Worm (Caenorhabditis elegans) whole organism, L4 larva: Measurements from ENCODE around the gene eat-6.

Experiments
- F44E2.7 ChIP-seq: fragments of 200-800 bp; sonication (Bioruptor generic); IDR thresholded peaks from 2 replicates; pipeline ENCODE4 v2.1.2; 2022; ENCODE audit warnings: missing genetic modification characterization, missing compliant biosample characterization
- T20F7.1 ChIP-seq: fragments of 200-800 bp; sonication (Bioruptor generic); optimal IDR thresholded peaks from 2 replicates; lab custom pipeline; 2018; ENCODE audit warnings: mild to moderate bottlenecking, missing genetic modification characterization, missing compliant biosample characterization
- Y105C5A.15 ChIP-seq: fragments of 200-800 bp; sonication (Bioruptor generic); IDR thresholded peaks from 2 replicates; pipeline ENCODE4 v1.3.6; 2022; ENCODE audit warnings: missing genetic modification characterization, missing compliant biosample characterization
- Y48G9A.11 ChIP-seq: fragments of 200-800 bp; sonication (Bioruptor generic); IDR thresholded peaks from 2 replicates; pipeline ENCODE4 v1.3.6; 2022; ENCODE audit warnings: missing genetic modification reagents, missing genetic modification characterization, missing compliant biosample characterization
- Y75B8A.6 ChIP-seq: fragments of 200-800 bp; sonication (Bioruptor generic); IDR thresholded peaks from 2 replicates; pipeline ENCODE4 v1.3.6; 2022; ENCODE audit warnings: missing genetic modification reagents, missing genetic modification characterization, missing compliant biosample characterization
- ZK337.2 ChIP-seq: fragments of 200-800 bp; sonication (Bioruptor generic); IDR thresholded peaks from 2 replicates; pipeline ENCODE4 v1.3.6; 2022; ENCODE audit warnings: missing genetic modification reagents, missing genetic modification characterization, missing compliant biosample characterization
- ZK546.5 ChIP-seq, 2 experiments: sonication (generic microtip); optimal IDR thresholded peaks; 2 replicates each; lab custom pipeline; 2017; ENCODE audit warnings: missing biosample characterization in 2 of 2, missing genetic modification characterization in 2 of 2
- ama-1 ChIP-seq: fragments of 150-350 bp; optimal IDR thresholded peaks from 2 replicates; lab custom pipeline; 2014; ENCODE audit warnings: inconsistent platforms, mixed read lengths
- arid-1 ChIP-seq: fragments of 200-800 bp; sonication (Bioruptor generic); conservative IDR thresholded peaks from 2 replicates; pipeline ENCODE4 v1.3.6; 2022; ENCODE audit warnings: missing genetic modification reagents, missing genetic modification characterization, missing compliant biosample characterization
- attf-4 ChIP-seq: sonication (generic microtip); optimal IDR thresholded peaks from 3 replicates; lab custom pipeline; 2017; ENCODE audit warnings: missing biosample characterization, missing genetic modification characterization
- ceh-20 ChIP-seq: fragments of 200-800 bp; sonication (Bioruptor generic); IDR thresholded peaks from 2 replicates; pipeline ENCODE4 v1.3.6; 2022; ENCODE audit warnings: missing genetic modification reagents, missing genetic modification characterization, missing compliant biosample characterization
- ceh-28 ChIP-seq: fragments of 150-350 bp; optimal IDR thresholded peaks from 2 replicates; lab custom pipeline; 2014; ENCODE audit warnings: missing biosample characterization, missing genetic modification reagents, missing genetic modification characterization
- ceh-32 ChIP-seq: sonication (generic microtip); optimal IDR thresholded peaks from 2 replicates; lab custom pipeline; 2016; ENCODE audit warnings: mild to moderate bottlenecking, missing genetic modification characterization, missing compliant biosample characterization; ENCODE audit not compliant: poor library complexity
- ceh-44 ChIP-seq: fragments of 200-800 bp; sonication (Bioruptor generic); IDR thresholded peaks from 2 replicates; pipeline ENCODE4 v1.3.6; 2022; ENCODE audit warnings: missing genetic modification reagents, missing genetic modification characterization, missing compliant biosample characterization
- ceh-62 ChIP-seq: sonication (generic microtip); optimal IDR thresholded peaks from 2 replicates; lab custom pipeline; 2017; ENCODE audit warnings: missing biosample characterization, missing genetic modification characterization
- ceh-82 ChIP-seq: sonication (generic microtip); optimal IDR thresholded peaks from 2 replicates; lab custom pipeline; 2017; ENCODE audit warnings: missing biosample characterization, missing genetic modification characterization
- ces-1 ChIP-seq: fragments of 150-350 bp; sonication (generic microtip); optimal IDR thresholded peaks from 4 replicates; lab custom pipeline; 2014; ENCODE audit warnings: missing biosample characterization, missing genetic modification reagents, missing genetic modification characterization
- dmd-9 ChIP-seq: fragments of 200-800 bp; sonication (Bioruptor generic); IDR thresholded peaks from 2 replicates; pipeline ENCODE4 v1.3.6; 2022; ENCODE audit warnings: missing genetic modification reagents, missing genetic modification characterization, missing compliant biosample characterization
- dpl-1 ChIP-seq: fragments of 150-350 bp; optimal IDR thresholded peaks from 2 replicates; lab custom pipeline; 2014; ENCODE audit warnings: missing biosample characterization, missing genetic modification reagents, missing genetic modification characterization
- duxl-1 ChIP-seq: sonication (generic microtip); optimal IDR thresholded peaks from 2 replicates; lab custom pipeline; 2016; ENCODE audit warnings: mild to moderate bottlenecking, missing genetic modification characterization, moderate library complexity, missing compliant biosample characterization; ENCODE audit not compliant: poor library complexity
- dve-1 ChIP-seq: sonication (generic microtip); optimal IDR thresholded peaks from 2 replicates; lab custom pipeline; 2017; ENCODE audit warnings: antibody characterized with exemption, mild to moderate bottlenecking, missing genetic modification characterization, missing compliant biosample characterization; ENCODE audit not compliant: insufficient read depth
- egl-43 ChIP-seq: fragments of 200-800 bp; sonication (Bioruptor generic); IDR thresholded peaks from 2 replicates; pipeline ENCODE4 v1.3.6; 2022; ENCODE audit warnings: missing genetic modification reagents, missing genetic modification characterization, missing compliant biosample characterization
- fos-1 ChIP-seq: fragments of 150-350 bp; optimal IDR thresholded peaks from 2 replicates; lab custom pipeline; 2014; ENCODE audit warnings: missing biosample characterization, missing genetic modification characterization
- hmg-1.1 ChIP-seq: fragments of 200-800 bp; sonication (Bioruptor generic); IDR thresholded peaks from 2 replicates; pipeline ENCODE4 v1.3.6; 2022; ENCODE audit warnings: missing genetic modification reagents, missing genetic modification characterization, missing compliant biosample characterization
- lim-7 ChIP-seq: fragments of 200-800 bp; sonication (Bioruptor generic); IDR thresholded peaks from 2 replicates; pipeline ENCODE4 v1.3.6; 2022; ENCODE audit warnings: missing genetic modification characterization, missing compliant biosample characterization
- lin-15B ChIP-seq: fragments of 150-350 bp; sonication (generic microtip); optimal IDR thresholded peaks from 3 replicates; lab custom pipeline; 2014; ENCODE audit warnings: missing biosample characterization, missing genetic modification characterization
- lin-39 ChIP-seq: fragments of 150-350 bp; optimal IDR thresholded peaks from 2 replicates; lab custom pipeline; 2014; ENCODE audit warnings: missing biosample characterization, missing genetic modification reagents, missing genetic modification characterization
- lir-3 ChIP-seq: sonication (generic microtip); optimal IDR thresholded peaks from 2 replicates; lab custom pipeline; 2016; ENCODE audit warnings: mild to moderate bottlenecking, missing genetic modification characterization, missing compliant biosample characterization
- lsy-2 ChIP-seq, 2 experiments: fragments of 150-350 bp in 1 of 2; sonication (generic microtip) in 1 of 2; optimal IDR thresholded peaks; 2 replicates each; lab custom pipeline; 2014 to 2017; ENCODE audit warnings: missing biosample characterization in 2 of 2, missing genetic modification characterization in 2 of 2
- madf-5 ChIP-seq, 2 experiments: fragments of 200-800 bp; sonication (Bioruptor generic); IDR thresholded peaks; 2 replicates each; pipeline ENCODE4 v1.3.6; 2022; ENCODE audit warnings: missing compliant biosample characterization in 2 of 2, missing genetic modification characterization in 2 of 2
- mdt-29 ChIP-seq: fragments of 200-800 bp; sonication (Bioruptor generic); IDR thresholded peaks from 2 replicates; pipeline ENCODE4 v1.3.6; 2022; ENCODE audit warnings: missing genetic modification reagents, missing genetic modification characterization, missing compliant biosample characterization
- mep-1 ChIP-seq: fragments of 150-350 bp; sonication (generic microtip); optimal IDR thresholded peaks from 3 replicates; lab custom pipeline; 2014; ENCODE audit warnings: missing biosample characterization, missing genetic modification characterization
- nhr-10 ChIP-seq: fragments of 150-350 bp; optimal IDR thresholded peaks from 2 replicates; lab custom pipeline; 2014; ENCODE audit warnings: missing biosample characterization, missing genetic modification characterization
- nhr-102 ChIP-seq: sonication (generic microtip); optimal IDR thresholded peaks from 2 replicates; lab custom pipeline; 2016; ENCODE audit warnings: mild to moderate bottlenecking, missing genetic modification characterization, moderate library complexity, missing compliant biosample characterization
- nhr-11 ChIP-seq: fragments of 150-350 bp; optimal IDR thresholded peaks from 2 replicates; lab custom pipeline; 2014; ENCODE audit warnings: missing biosample characterization, missing genetic modification characterization
- nhr-25 ChIP-seq: sonication (generic microtip); optimal IDR thresholded peaks from 2 replicates; lab custom pipeline; 2017; ENCODE audit warnings: missing genetic modification characterization, mild to moderate bottlenecking, missing compliant biosample characterization, antibody characterized with exemption, moderate library complexity, borderline replicate concordance; ENCODE audit not compliant: insufficient read depth
- nhr-28 ChIP-seq: fragments of 150-350 bp; optimal IDR thresholded peaks from 2 replicates; lab custom pipeline; 2014; ENCODE audit warnings: missing biosample characterization, missing genetic modification characterization
- nhr-42 ChIP-seq: fragments of 200-800 bp; sonication (Bioruptor generic); IDR thresholded peaks from 2 replicates; pipeline ENCODE4 v1.3.6; 2022; ENCODE audit warnings: missing genetic modification characterization, missing compliant biosample characterization
- pha-4 ChIP-seq, 2 experiments: fragments of 150-350 bp in 1 of 2; fragments of 200-800 bp in 1 of 2; sonication (Bioruptor generic) in 1 of 2; IDR thresholded peaks in 1 of 2; optimal IDR thresholded peaks in 1 of 2; 2 replicates each; pipeline versions ENCODE4 v1.3.6 to Lab custom; 2014 to 2022; ENCODE audit warnings: missing genetic modification characterization in 2 of 2, missing genetic modification reagents in 2 of 2, missing biosample characterization in 1 of 2, missing compliant biosample characterization in 1 of 2
- pqm-1 ChIP-seq: sonication (generic microtip); optimal IDR thresholded peaks from 2 replicates; lab custom pipeline; 2017; ENCODE audit warnings: missing biosample characterization, missing genetic modification characterization
- rbr-2 ChIP-seq: sonication (generic microtip); optimal IDR thresholded peaks from 2 replicates; lab custom pipeline; 2016; ENCODE audit warnings: missing genotype, missing genetic modification characterization, missing compliant biosample characterization
- set-16 ChIP-seq: fragments of 200-800 bp; sonication (Bioruptor generic); IDR thresholded peaks from 2 replicates; pipeline ENCODE4 v1.3.6; 2022; ENCODE audit warnings: missing genetic modification reagents, missing genetic modification characterization, missing compliant biosample characterization
- skn-1 ChIP-seq: fragments of 150-350 bp; optimal IDR thresholded peaks from 2 replicates; lab custom pipeline; 2014; ENCODE audit warnings: missing biosample characterization, missing genetic modification characterization
- snpc-1.2 ChIP-seq: fragments of 200-800 bp; sonication (Bioruptor generic); IDR thresholded peaks from 2 replicates; pipeline ENCODE4 v1.3.6; 2022; ENCODE audit warnings: missing genetic modification reagents, missing genetic modification characterization, missing compliant biosample characterization
- spr-1 ChIP-seq: sonication (generic microtip); optimal IDR thresholded peaks from 2 replicates; lab custom pipeline; 2016; ENCODE audit warnings: mild to moderate bottlenecking, missing genetic modification characterization, missing compliant biosample characterization
- tag-97 ChIP-seq: fragments of 200-800 bp; sonication (Bioruptor generic); IDR thresholded peaks from 2 replicates; pipeline ENCODE4 v1.3.6; 2022; ENCODE audit warnings: missing genetic modification characterization, missing compliant biosample characterization
- unc-130 ChIP-seq: sonication (generic microtip); optimal IDR thresholded peaks from 2 replicates; lab custom pipeline; 2016; ENCODE audit warnings: missing genetic modification reagents, missing genetic modification characterization, missing compliant biosample characterization
- zfp-2 ChIP-seq: sonication (generic microtip); optimal IDR thresholded peaks from 2 replicates; lab custom pipeline; 2016; ENCODE audit warnings: mild to moderate bottlenecking, missing genetic modification characterization, missing compliant biosample characterization
- zfp-3 ChIP-seq: fragments of 200-800 bp; sonication (Bioruptor generic); conservative IDR thresholded peaks from 2 replicates; pipeline ENCODE4 v1.3.6; 2022; ENCODE audit warnings: missing genetic modification reagents, missing genetic modification characterization, missing compliant biosample characterization
- ztf-11 ChIP-seq: fragments of 150-350 bp; optimal IDR thresholded peaks from 2 replicates; lab custom pipeline; 2014; ENCODE audit warnings: missing biosample characterization, missing genetic modification characterization

eat-6 gene

ce11 chrV:13082442-13083126 is 47.2 kb downstream of the eat-6 start, which contains the start of gene C34B4.2 (continued):
- TF ChIP-seq set-16 (GFP tag; lab: Robert Waterston, UW) (no peak), lin-39 (tag; lab: Kevin White, UChicago) (no peak), mep-1 (tag; lab: Kevin White, UChicago) (peak; percentile 75), Y105C5A.15 (GFP tag; lab: Robert Waterston, UW) (no peak), lsy-2 (tag; optimal IDR thresholded peaks at IDR 0.05; lab: Kevin White, UChicago) (peak; percentile 7 to 62), lin-15B (no peak), ama-1 (lab: Kevin White, UChicago) (no peak), ZK546.5 (tag; optimal IDR thresholded peaks at IDR 0.05; lab: Kevin White, UChicago) (no peak), madf-5 (GFP tag; IDR thresholded peaks at IDR 0.05; lab: Robert Waterston, UW) (no peak), egl-43 (GFP tag; lab: Robert Waterston, UW) (no peak), ztf-11 (tag; lab: Kevin White, UChicago) (no peak), dmd-9 (no peak), snpc-1.2 (GFP tag; lab: Robert Waterston, UW) (no peak), nhr-102 (tag; lab: Kevin White, UChicago) (peak; percentile 7), nhr-28 (tag; lab: Kevin White, UChicago) (peak; percentile 55), pqm-1 (tag; lab: Kevin White, UChicago) (no peak), lim-7 (GFP tag; lab: Robert Waterston, UW) (no peak), ceh-44 (no peak), fos-1 (tag; lab: Kevin White, UChicago) (no peak), ceh-20 (GFP tag; lab: Robert Waterston, UW) (no peak; the same call in 1 of the 2 replicates), ceh-28 (tag; lab: Kevin White, UChicago) (no peak), ZK337.2 (GFP tag; lab: Robert Waterston, UW) (no peak), spr-1 (tag; lab: Kevin White, UChicago) (no peak), nhr-42 (GFP tag; lab: Robert Waterston, UW) (no peak), zfp-3 (no peak), nhr-25 (tag; lab: Kevin White, UChicago) (no peak), dpl-1 (GFP tag; lab: Kevin White, UChicago) (no peak), F44E2.7 (GFP tag; lab: Robert Waterston, UW) (no peak), hmg-1.1 (GFP tag; lab: Robert Waterston, UW) (0 out of 2 replicates have a peak, but pooled peaks have one; percentile 65), ceh-62 (tag; lab: Kevin White, UChicago) (no peak), ces-1 (GFP tag; lab: Kevin White, UChicago) (no peak), unc-130 (GFP tag; lab: Kevin White, UChicago) (no peak), arid-1 (GFP tag; lab: Robert Waterston, UW) (no peak), ceh-32 (tag; lab: Kevin White, UChicago) (no peak), tag-97 (no peak), Y48G9A.11 (GFP tag; lab: Robert Waterston, UW) (no peak), pha-4 (GFP tag; IDR thresholded peaks at IDR 0.05; lab: Robert Waterston, UW) (peak; percentile 61), pha-4 (tag; optimal IDR thresholded peaks at IDR 0.05; lab: Kevin White, UChicago) (peak; percentile 85), nhr-10 (no peak), Y75B8A.6 (GFP tag; lab: Robert Waterston, UW) (no peak), duxl-1 (tag; lab: Kevin White, UChicago) (no peak), ceh-82 (tag; lab: Kevin White, UChicago) (no peak), attf-4 (tag; lab: Kevin White, UChicago) (no peak), rbr-2 (tag; lab: Kevin White, UChicago) (peak; percentile 3), skn-1 (tag; lab: Kevin White, UChicago) (no peak), nhr-11 (tag; lab: Kevin White, UChicago) (peak; percentile 51), zfp-2 (tag; lab: Kevin White, UChicago) (no peak), mdt-29 (peak; percentile 38; the same call in 1 of the 2 replicates), lir-3 (tag; lab: Kevin White, UChicago) (no peak), dve-1 (peak; percentile 57), T20F7.1 (GFP tag; lab: Kevin White, UChicago) (peak; percentile 25)
